Worm (Caenorhabditis elegans) whole organism, L2 larva: ENCODE measurements around the gene srd-51.

Experiments used
- ama-1 ChIP-seq: fragments of 150-350 bp; optimal IDR thresholded peaks from 2 replicates; lab custom pipeline; 2018; ENCODE audit warnings: inconsistent platforms
- gmeb-1 ChIP-seq: fragments of 150-350 bp; optimal IDR thresholded peaks from 2 replicates; lab custom pipeline; 2014; ENCODE audit warnings: missing biosample characterization, missing genetic modification characterization
- mab-5 ChIP-seq: fragments of 150-350 bp; optimal IDR thresholded peaks from 2 replicates; lab custom pipeline; 2014; ENCODE audit warnings: missing biosample characterization, missing genetic modification characterization
- unc-55 ChIP-seq: fragments of 150-350 bp; sonication (generic microtip); optimal IDR thresholded peaks from 3 replicates; lab custom pipeline; 2014; ENCODE audit warnings: missing biosample characterization, missing genetic modification reagents, missing genetic modification characterization

DNA sequence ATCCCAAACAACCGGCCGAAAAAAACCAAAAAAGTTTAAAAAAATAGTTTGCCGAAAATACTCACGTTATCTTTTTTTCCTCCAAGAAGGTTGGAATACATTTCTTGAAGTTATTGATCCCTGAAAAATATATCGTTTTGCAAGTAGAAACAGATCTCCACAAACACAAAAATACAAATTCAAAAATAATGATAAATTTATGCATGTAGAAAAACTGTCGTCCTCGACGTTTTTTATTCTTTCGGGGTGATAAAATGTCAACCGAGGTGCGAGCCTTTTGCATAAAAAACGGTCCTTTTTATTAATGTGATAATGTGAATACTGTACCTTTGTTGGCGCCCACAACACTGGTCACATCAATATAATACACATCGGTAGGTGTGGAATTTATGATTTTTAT is 20.9 kb downstream of the srd-51 start, which contains the start of gene F02D10.2:
- TF ChIP-seq unc-55 (GFP tag; lab: Kevin White, UChicago) (no peak), gmeb-1 (no peak), mab-5 (tag; lab: Kevin White, UChicago) (no peak), ama-1 (lab: Kevin White, UChicago) (no peak)
